Worm (Caenorhabditis elegans): ENCODE results near the gene K02E2.11.
A peak's percentile ranks its signal among the peaks of the same experiment; 100 is the strongest.

Gene K02E2.11

ce11 chrV:20413426-20413825, 30.3 kb downstream of the K02E2.11 start (continued):
- peak; percentile 30 for TF ChIP-seq snu-23 (GFP tag; optimal IDR thresholded peaks at IDR 0.05)
- peak in 1 of 2 experiments; percentile 46 for TF ChIP-seq lin-35 (GFP tag; optimal IDR thresholded peaks at IDR 0.05)
- TF ChIP-seq ceh-82 (tag; optimal IDR thresholded peaks at IDR 0.05) = no peak
- no peak for TF ChIP-seq unc-130 (tag; optimal IDR thresholded peaks at IDR 0.05)
- no peak for TF ChIP-seq ceh-8 (GFP tag; optimal IDR thresholded peaks at IDR 0.05)
- TF ChIP-seq tlp-1 (tag; optimal IDR thresholded peaks at IDR 0.05) = no peak
- TF ChIP-seq nhr-71 (tag; optimal IDR thresholded peaks at IDR 0.05) = peak; percentile 41
- TF ChIP-seq nhr-76 (tag; optimal IDR thresholded peaks at IDR 0.05) = no peak
- TF ChIP-seq nhr-20 (tag; optimal IDR thresholded peaks at IDR 0.05) = peak; percentile 35
- no peak for TF ChIP-seq unc-62 (GFP tag; optimal IDR thresholded peaks at IDR 0.05)
- no peak for TF ChIP-seq ces-1 (GFP tag; optimal IDR thresholded peaks at IDR 0.05)
- TF ChIP-seq egl-27 (tag; optimal IDR thresholded peaks at IDR 0.05) = no peak
- TF ChIP-seq nhr-85 (tag) = peak; percentile 49
- peak; percentile 70 for TF ChIP-seq elt-2 (tag; optimal IDR thresholded peaks at IDR 0.05)
- TF ChIP-seq ztf-4 (tag; optimal IDR thresholded peaks at IDR 0.05) = no peak
- no peak for TF ChIP-seq ets-5 (GFP tag; IDR thresholded peaks at IDR 0.05)
- no peak for TF ChIP-seq mef-2 (tag; optimal IDR thresholded peaks at IDR 0.05)
- no peak for TF ChIP-seq efl-1 (optimal IDR thresholded peaks at IDR 0.05)
- peak in 1 of 2 experiments; percentile 30 for TF ChIP-seq efl-1 (GFP tag; optimal IDR thresholded peaks at IDR 0.05 in 1 of 2)
- no peak for TF ChIP-seq fkh-4 (tag; optimal IDR thresholded peaks at IDR 0.05; ENCODE audit: borderline replicate concordance)
- no peak for TF ChIP-seq nhr-77 (tag; optimal IDR thresholded peaks at IDR 0.05)
- peak in 1 of 3 experiments; percentile 20 for TF ChIP-seq dpl-1 (GFP tag; optimal IDR thresholded peaks at IDR 0.05)
- TF ChIP-seq skn-1 (tag; optimal IDR thresholded peaks at IDR 0.05) = no peak
- TF ChIP-seq unc-86 (tag; optimal IDR thresholded peaks at IDR 0.05) = no peak
- TF ChIP-seq rnt-1 (tag; optimal IDR thresholded peaks at IDR 0.05) = no peak
- peak; percentile 11 for TF ChIP-seq ama-1 (optimal IDR thresholded peaks at IDR 0.05)
- TF ChIP-seq vab-15 (tag; optimal IDR thresholded peaks at IDR 0.05) = no peak
- TF ChIP-seq lin-14 (GFP tag; optimal IDR thresholded peaks at IDR 0.05) = peak; percentile 40
- TF ChIP-seq irx-1 (tag; optimal IDR thresholded peaks at IDR 0.05) = no peak
- no peak for TF ChIP-seq jun-1 (tag; optimal IDR thresholded peaks at IDR 0.05)
- no peak for TF ChIP-seq hlh-4 (tag; optimal IDR thresholded peaks at IDR 0.05)

ce11 chrV:20413936-20414335, 30.8 kb downstream of the K02E2.11 start:
- TF ChIP-seq unc-130 (tag; optimal IDR thresholded peaks at IDR 0.05) (no peak), skn-1 (tag; optimal IDR thresholded peaks at IDR 0.05) (peak; percentile 49), swsn-7 (tag; optimal IDR thresholded peaks at IDR 0.05) (no peak)

ce11 chrV:20415415-20415814, 32.3 kb downstream of the K02E2.11 start:
- TF ChIP-seq nhr-47 (tag; optimal IDR thresholded peaks at IDR 0.05) (no peak), efl-3 (GFP tag; optimal IDR thresholded peaks at IDR 0.05) (no peak), lin-14 (GFP tag; optimal IDR thresholded peaks at IDR 0.05) (peak; percentile 77), ztf-11 (tag; optimal IDR thresholded peaks at IDR 0.05) (no peak), pag-3 (tag; optimal IDR thresholded peaks at IDR 0.05; ENCODE audit: borderline replicate concordance, insufficient read depth) (no peak), sup-37 (GFP tag; optimal IDR thresholded peaks at IDR 0.05) (no peak), dpl-1 (GFP tag; optimal IDR thresholded peaks at IDR 0.05) (peak in 2 of 3 experiments; percentile 0 to 1), fkh-8 (tag; optimal IDR thresholded peaks at IDR 0.05) (no peak), aly-2 (tag; optimal IDR thresholded peaks at IDR 0.05) (no peak), egl-13 (tag; optimal IDR thresholded peaks at IDR 0.05) (no peak), grh-1 (GFP tag; IDR thresholded peaks at IDR 0.05) (no peak), fkh-10 (GFP tag; optimal IDR thresholded peaks at IDR 0.05) (no peak), tbx-2 (tag; optimal IDR thresholded peaks at IDR 0.05) (no peak), F16B12.6 (tag; optimal IDR thresholded peaks at IDR 0.05) (no peak), isw-1 (GFP tag; IDR thresholded peaks at IDR 0.05) (no peak), hpl-2 (GFP tag; optimal IDR thresholded peaks at IDR 0.05) (no peak), ama-1 (optimal IDR thresholded peaks at IDR 0.05) (no peak), nhr-20 (tag; optimal IDR thresholded peaks at IDR 0.05) (peak; percentile 14), aha-1 (tag; optimal IDR thresholded peaks at IDR 0.05) (no peak), irx-1 (tag; optimal IDR thresholded peaks at IDR 0.05) (no peak), unc-62 (GFP tag; optimal IDR thresholded peaks at IDR 0.05) (no peak), mep-1 (tag; optimal IDR thresholded peaks at IDR 0.05) (peak; percentile 40), Y116A8C.19 (tag; optimal IDR thresholded peaks at IDR 0.05; ENCODE audit: borderline replicate concordance) (no peak), jun-1 (tag; optimal IDR thresholded peaks at IDR 0.05) (no peak), nhr-76 (tag; optimal IDR thresholded peaks at IDR 0.05) (no peak), elt-3 (tag; optimal IDR thresholded peaks at IDR 0.05) (peak in 1 of 6 experiments; percentile 35)
